Worm (Caenorhabditis elegans): ENCODE data around the gene his-48.

his-48 gene

DNA sequence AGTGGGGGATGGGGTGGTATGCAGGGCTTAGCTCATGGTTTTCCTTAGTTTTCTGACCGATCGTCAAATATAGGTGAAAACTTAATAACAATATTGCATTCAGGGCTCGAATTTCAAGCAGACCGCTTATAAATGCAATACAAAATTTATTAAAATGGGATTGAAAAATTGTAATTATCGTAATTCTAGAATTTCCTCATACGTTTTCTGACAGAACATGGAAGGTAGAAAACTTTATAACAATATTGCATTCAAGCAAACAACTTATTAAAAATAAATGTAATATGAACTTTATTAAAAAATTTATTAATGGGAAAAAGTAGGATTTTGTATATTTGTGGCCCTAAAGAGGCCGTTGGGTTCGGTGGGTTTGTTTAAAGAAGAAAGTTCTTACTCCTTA is 879 bp upstream of the his-48 start:
- TF ChIP-seq ceh-13 (GFP tag; optimal IDR thresholded peaks at IDR 0.05) = no peak
- TF ChIP-seq pes-1 (GFP tag; IDR thresholded peaks at IDR 0.05) = peak; percentile 42; the same call in 1 of the 2 replicates

DNA sequence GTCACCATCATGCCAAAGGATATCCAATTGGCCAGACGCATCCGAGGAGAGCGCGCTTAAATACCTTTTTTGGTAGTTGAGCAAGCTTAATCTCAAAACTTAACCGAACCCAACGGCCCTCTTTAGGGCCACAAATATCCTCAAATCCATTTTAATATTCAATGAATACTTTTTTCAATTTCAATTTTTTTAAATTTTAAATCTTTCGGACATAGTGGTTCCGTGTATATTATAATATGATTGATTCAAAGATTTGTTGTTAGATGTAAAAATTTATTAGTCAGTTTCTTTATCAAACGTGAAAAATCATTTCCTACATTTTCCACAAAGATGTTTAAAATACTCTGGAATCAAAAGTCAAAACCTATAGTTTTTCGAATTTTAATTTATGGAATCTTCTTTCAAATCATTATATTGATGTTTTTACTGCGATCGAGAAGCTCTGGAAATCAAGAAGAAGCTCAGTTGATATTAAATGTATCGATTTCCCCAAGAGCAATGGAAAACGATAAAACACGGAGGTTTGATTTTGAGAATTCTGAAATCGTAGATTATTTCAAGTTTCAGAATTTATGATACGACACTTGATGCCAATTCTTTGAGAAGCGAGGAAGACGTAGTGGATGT is 2.5 kb downstream of the his-48 start, which contains the start of gene B0035.21:
Gene B0035.21, plus strand, starts transcription at position 322 of the 627 bp plus-strand sequence.
- no peak for TF ChIP-seq ama-1 (optimal IDR thresholded peaks at IDR 0.05)
- no peak for TF ChIP-seq ceh-36 (tag; optimal IDR thresholded peaks at IDR 0.05)
- TF ChIP-seq hnd-1 (tag; optimal IDR thresholded peaks at IDR 0.05) = no peak
- no peak for TF ChIP-seq F13C5.2 (tag; optimal IDR thresholded peaks at IDR 0.05)
- TF ChIP-seq hmbx-1 (tag; optimal IDR thresholded peaks at IDR 0.05) = no peak
- TF ChIP-seq ets-7 (tag; optimal IDR thresholded peaks at IDR 0.05) = no peak
- TF ChIP-seq ceh-13 (GFP tag; optimal IDR thresholded peaks at IDR 0.05) = no peak
- TF ChIP-seq flt-1 (GFP tag; IDR thresholded peaks at IDR 0.05) = no peak
- no peak for TF ChIP-seq tbx-37 (GFP tag; conservative IDR thresholded peaks at IDR 0.05)

- TF ChIP-seq B0310.2 (tag; optimal IDR thresholded peaks at IDR 0.05) (no peak), sea-1 (GFP tag; conservative IDR thresholded peaks at IDR 0.05) (no peak), hmg-4 (GFP tag; optimal IDR thresholded peaks at IDR 0.05) (no peak), pes-1 (GFP tag; IDR thresholded peaks at IDR 0.05) (no peak), tra-4 (tag; optimal IDR thresholded peaks at IDR 0.05) (no peak), scrt-1 (GFP tag; IDR thresholded peaks at IDR 0.05) (no peak), aly-1 (tag; optimal IDR thresholded peaks at IDR 0.05) (no peak)
Observed at ce11 chrIV:11329269-11329668, 4.7 kb downstream of the his-48 start, which contains the start of gene leo-1. leo-1 (minus strand) TSS chrIV:11329369.

DNA sequence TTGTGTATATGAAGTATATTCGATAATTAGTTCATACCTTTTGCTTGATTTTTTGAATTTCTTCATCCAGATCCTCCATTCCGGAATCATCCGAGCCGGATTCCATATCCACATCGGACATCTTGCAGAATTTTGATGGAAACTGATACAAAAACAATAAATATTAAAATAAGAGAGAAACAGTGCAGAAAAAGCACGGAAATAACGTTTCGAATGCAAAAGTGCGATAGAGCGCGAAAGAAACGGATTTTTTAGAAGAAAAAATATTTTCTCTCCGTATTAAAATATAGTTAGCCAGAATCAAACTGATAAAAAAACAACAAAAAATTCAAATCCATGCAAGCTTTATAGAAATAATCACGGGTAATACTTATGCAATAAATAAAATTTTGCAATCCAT is 8.2 kb downstream of the his-48 start, which contains the start of gene sart-3:
Gene sart-3, minus strand, starts transcription at position 219 of the 400 bp plus-strand sequence.
- TF ChIP-seq ceh-36 (tag; optimal IDR thresholded peaks at IDR 0.05) (no peak), B0310.2 (tag; optimal IDR thresholded peaks at IDR 0.05) (no peak), ama-1 (optimal IDR thresholded peaks at IDR 0.05) (no peak), tbx-37 (GFP tag; conservative IDR thresholded peaks at IDR 0.05) (no peak), ceh-13 (GFP tag; optimal IDR thresholded peaks at IDR 0.05) (no peak), tbx-11 (GFP tag; IDR thresholded peaks at IDR 0.05) (no peak), pes-1 (GFP tag; IDR thresholded peaks at IDR 0.05) (no peak), flt-1 (GFP tag; IDR thresholded peaks at IDR 0.05) (no peak), aly-1 (tag; optimal IDR thresholded peaks at IDR 0.05) (no peak), sea-1 (GFP tag; conservative IDR thresholded peaks at IDR 0.05) (no peak)

ce11 chrIV:11336180-11336579 is 11.6 kb downstream of the his-48 start:
- no peak for TF ChIP-seq B0310.2 (tag; optimal IDR thresholded peaks at IDR 0.05)
- TF ChIP-seq flt-1 (GFP tag; IDR thresholded peaks at IDR 0.05) = no peak
- TF ChIP-seq sea-1 (GFP tag; conservative IDR thresholded peaks at IDR 0.05) = no peak

DNA sequence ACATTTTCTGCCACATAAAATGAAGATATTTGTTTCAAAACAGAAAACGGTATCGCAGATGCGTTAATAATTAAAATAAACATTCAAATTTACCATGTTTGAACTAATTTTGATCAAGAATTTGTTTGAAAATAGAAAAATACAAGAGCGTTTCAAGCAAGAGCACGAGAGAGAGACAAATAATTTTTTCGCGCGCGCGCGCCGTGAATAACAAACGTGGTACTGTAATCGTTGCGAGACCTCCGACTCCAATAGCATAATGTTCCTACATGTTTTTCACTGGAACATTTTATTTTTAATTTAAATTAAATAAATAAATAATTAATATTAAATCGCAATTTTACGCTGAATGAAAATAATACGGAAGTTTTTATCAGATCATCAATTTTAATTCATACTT is 12.5 kb downstream of the his-48 start, which contains the start of gene F54E12.2:
Gene F54E12.2, minus strand, starts transcription at position 164 of the 400 bp plus-strand sequence.
- TF ChIP-seq ceh-13 (GFP tag; optimal IDR thresholded peaks at IDR 0.05) (no peak), tbx-37 (GFP tag; conservative IDR thresholded peaks at IDR 0.05) (no peak), scrt-1 (GFP tag; IDR thresholded peaks at IDR 0.05) (no peak), ets-7 (tag; optimal IDR thresholded peaks at IDR 0.05) (no peak), hnd-1 (tag; optimal IDR thresholded peaks at IDR 0.05) (no peak), hmg-4 (GFP tag; optimal IDR thresholded peaks at IDR 0.05) (no peak), sea-1 (GFP tag; conservative IDR thresholded peaks at IDR 0.05) (no peak), hmbx-1 (tag; optimal IDR thresholded peaks at IDR 0.05) (no peak), flt-1 (GFP tag; IDR thresholded peaks at IDR 0.05) (no peak), F13C5.2 (tag; optimal IDR thresholded peaks at IDR 0.05) (no peak), tbx-11 (GFP tag; IDR thresholded peaks at IDR 0.05) (no peak), tra-4 (tag; optimal IDR thresholded peaks at IDR 0.05) (no peak), B0310.2 (tag; optimal IDR thresholded peaks at IDR 0.05) (no peak), pes-1 (GFP tag; IDR thresholded peaks at IDR 0.05) (no peak)

- TF ChIP-seq B0310.2 (tag; optimal IDR thresholded peaks at IDR 0.05) (no peak), sea-1 (GFP tag; conservative IDR thresholded peaks at IDR 0.05) (0 out of 2 replicates have a peak, but pooled peaks have one; percentile 18), flt-1 (GFP tag; IDR thresholded peaks at IDR 0.05) (no peak), F13C5.2 (tag; optimal IDR thresholded peaks at IDR 0.05) (no peak), pes-1 (GFP tag; IDR thresholded peaks at IDR 0.05) (no peak)
Observed at ce11 chrIV:11340735-11341443, 16.3 kb downstream of the his-48 start.

- TF ChIP-seq scrt-1 (GFP tag; IDR thresholded peaks at IDR 0.05) (no peak), ceh-13 (GFP tag; optimal IDR thresholded peaks at IDR 0.05) (no peak), B0310.2 (tag; optimal IDR thresholded peaks at IDR 0.05) (no peak), tra-4 (tag; optimal IDR thresholded peaks at IDR 0.05) (no peak), F13C5.2 (tag; optimal IDR thresholded peaks at IDR 0.05) (no peak), flt-1 (GFP tag; IDR thresholded peaks at IDR 0.05) (no peak), ama-1 (optimal IDR thresholded peaks at IDR 0.05) (no peak), tbx-37 (GFP tag; conservative IDR thresholded peaks at IDR 0.05) (no peak)
Observed at ce11 chrIV:11344288-11344687, 19.7 kb downstream of the his-48 start.
